Worm (Caenorhabditis elegans) whole organism, L4 larva: ENCODE data around the gene C10A4.9.

Experiments
- F37D6.2 ChIP-seq: sonication (generic microtip); optimal IDR thresholded peaks from 2 replicates; lab custom pipeline; 2016; ENCODE audit warnings: mild to moderate bottlenecking, missing genetic modification characterization, missing compliant biosample characterization
- T26A8.4 ChIP-seq: fragments of 200-800 bp; sonication (Bioruptor generic); IDR thresholded peaks from 2 replicates; pipeline ENCODE4 v1.3.6; 2022; ENCODE audit warnings: missing genetic modification characterization, missing compliant biosample characterization
- Y5F2A.4 ChIP-seq: fragments of 200-800 bp; sonication (Bioruptor generic); optimal IDR thresholded peaks from 2 replicates; lab custom pipeline; 2018; ENCODE audit warnings: mild to moderate bottlenecking, missing genetic modification characterization, missing compliant biosample characterization
- Y75B8A.6 ChIP-seq: fragments of 200-800 bp; sonication (Bioruptor generic); IDR thresholded peaks from 2 replicates; pipeline ENCODE4 v1.3.6; 2022; ENCODE audit warnings: missing genetic modification reagents, missing genetic modification characterization, missing compliant biosample characterization
- aha-1 ChIP-seq: fragments of 150-350 bp; peaks from one replicate; lab custom pipeline; 2014; ENCODE audit warnings: missing biosample characterization, missing genetic modification characterization
- aly-2 ChIP-seq: sonication (generic microtip); optimal IDR thresholded peaks from 2 replicates; lab custom pipeline; 2018; ENCODE audit warnings: missing biosample characterization, missing genetic modification characterization
- ceh-32 ChIP-seq: sonication (generic microtip); optimal IDR thresholded peaks from 2 replicates; lab custom pipeline; 2016; ENCODE audit warnings: mild to moderate bottlenecking, missing genetic modification characterization, missing compliant biosample characterization; ENCODE audit not compliant: poor library complexity
- ceh-44 ChIP-seq: fragments of 200-800 bp; sonication (Bioruptor generic); IDR thresholded peaks from 2 replicates; pipeline ENCODE4 v1.3.6; 2022; ENCODE audit warnings: missing genetic modification reagents, missing genetic modification characterization, missing compliant biosample characterization
- ceh-62 ChIP-seq: sonication (generic microtip); optimal IDR thresholded peaks from 2 replicates; lab custom pipeline; 2017; ENCODE audit warnings: missing biosample characterization, missing genetic modification characterization
- ceh-82 ChIP-seq: sonication (generic microtip); optimal IDR thresholded peaks from 2 replicates; lab custom pipeline; 2017; ENCODE audit warnings: missing biosample characterization, missing genetic modification characterization
- ces-1 ChIP-seq: fragments of 150-350 bp; sonication (generic microtip); optimal IDR thresholded peaks from 4 replicates; lab custom pipeline; 2014; ENCODE audit warnings: missing biosample characterization, missing genetic modification reagents, missing genetic modification characterization
- cey-2 ChIP-seq: sonication (generic microtip); optimal IDR thresholded peaks from 3 replicates; lab custom pipeline; 2017; ENCODE audit warnings: missing genetic modification characterization, mild to moderate bottlenecking, missing compliant biosample characterization, antibody characterized with exemption, borderline replicate concordance; ENCODE audit not compliant: insufficient read depth
- daf-19 ChIP-seq: fragments of 200-800 bp; sonication (Bioruptor generic); conservative IDR thresholded peaks from 2 replicates; pipeline ENCODE4 v1.3.6; 2022; ENCODE audit warnings: missing genetic modification characterization, missing compliant biosample characterization
- dmd-6 ChIP-seq: fragments of 200-800 bp; sonication (Bioruptor generic); IDR thresholded peaks from 2 replicates; pipeline ENCODE4 v1.3.6; 2022; ENCODE audit warnings: missing genetic modification reagents, missing genetic modification characterization, missing compliant biosample characterization
- dmd-8 ChIP-seq: fragments of 200-800 bp; sonication (Bioruptor generic); IDR thresholded peaks from 2 replicates; pipeline ENCODE4 v1.3.6; 2022; ENCODE audit warnings: missing genetic modification characterization, missing compliant biosample characterization
- dpl-1 ChIP-seq: fragments of 150-350 bp; optimal IDR thresholded peaks from 2 replicates; lab custom pipeline; 2014; ENCODE audit warnings: missing biosample characterization, missing genetic modification reagents, missing genetic modification characterization
- dve-1 ChIP-seq: sonication (generic microtip); optimal IDR thresholded peaks from 2 replicates; lab custom pipeline; 2017; ENCODE audit warnings: antibody characterized with exemption, mild to moderate bottlenecking, missing genetic modification characterization, missing compliant biosample characterization; ENCODE audit not compliant: insufficient read depth
- egl-27 ChIP-seq: sonication (generic microtip); optimal IDR thresholded peaks from 3 replicates; lab custom pipeline; 2017; ENCODE audit warnings: missing biosample characterization, missing genetic modification reagents, missing genetic modification characterization
- fos-1 ChIP-seq: fragments of 150-350 bp; optimal IDR thresholded peaks from 2 replicates; lab custom pipeline; 2014; ENCODE audit warnings: missing biosample characterization, missing genetic modification characterization
- hlh-11 ChIP-seq: fragments of 200-800 bp; sonication (Bioruptor generic); optimal IDR thresholded peaks from 2 replicates; lab custom pipeline; 2018; ENCODE audit warnings: mild to moderate bottlenecking, missing genetic modification characterization, missing compliant biosample characterization
- hlh-30 ChIP-seq: sonication (generic microtip); optimal IDR thresholded peaks from 2 replicates; lab custom pipeline; 2017; ENCODE audit warnings: antibody characterized with exemption, mild to moderate bottlenecking, missing genetic modification characterization, missing compliant biosample characterization; ENCODE audit not compliant: insufficient read depth
- lim-7 ChIP-seq: fragments of 200-800 bp; sonication (Bioruptor generic); IDR thresholded peaks from 2 replicates; pipeline ENCODE4 v1.3.6; 2022; ENCODE audit warnings: missing genetic modification characterization, missing compliant biosample characterization
- lin-13 ChIP-seq: fragments of 150-350 bp; optimal IDR thresholded peaks from 2 replicates; lab custom pipeline; 2014; ENCODE audit warnings: missing biosample characterization, missing genetic modification reagents, missing genetic modification characterization
- lin-29 ChIP-seq: fragments of 200-800 bp; sonication (Bioruptor generic); IDR thresholded peaks from 2 replicates; pipeline ENCODE4 v1.3.6; 2022; ENCODE audit warnings: missing genetic modification reagents, missing genetic modification characterization, missing compliant biosample characterization
- lsy-2 ChIP-seq, 2 experiments: fragments of 150-350 bp in 1 of 2; sonication (generic microtip) in 1 of 2; optimal IDR thresholded peaks; 2 replicates each; lab custom pipeline; 2014 to 2017; ENCODE audit warnings: missing biosample characterization in 2 of 2, missing genetic modification characterization in 2 of 2
- madf-9 ChIP-seq: fragments of 200-800 bp; sonication (Bioruptor generic); conservative IDR thresholded peaks from 2 replicates; pipeline ENCODE4 v1.3.6; 2022; ENCODE audit warnings: missing genetic modification reagents, missing genetic modification characterization, missing compliant biosample characterization
- mdl-1 ChIP-seq, 2 experiments: fragments of 150-350 bp in 1 of 2; sonication (generic microtip) in 1 of 2; optimal IDR thresholded peaks; 2 replicates each; lab custom pipeline; 2014 to 2017; ENCODE audit warnings: missing biosample characterization in 2 of 2, missing genetic modification characterization in 2 of 2
- mep-1 ChIP-seq: fragments of 150-350 bp; sonication (generic microtip); optimal IDR thresholded peaks from 3 replicates; lab custom pipeline; 2014; ENCODE audit warnings: missing biosample characterization, missing genetic modification characterization
- mes-2 ChIP-seq: sonication (generic microtip); optimal IDR thresholded peaks from 2 replicates; lab custom pipeline; 2016; ENCODE audit warnings: missing genotype, mild to moderate bottlenecking, missing genetic modification characterization, missing compliant biosample characterization; ENCODE audit not compliant: poor library complexity, severe bottlenecking
- nhr-11 ChIP-seq: fragments of 150-350 bp; optimal IDR thresholded peaks from 2 replicates; lab custom pipeline; 2014; ENCODE audit warnings: missing biosample characterization, missing genetic modification characterization
- nhr-25 ChIP-seq: sonication (generic microtip); optimal IDR thresholded peaks from 2 replicates; lab custom pipeline; 2017; ENCODE audit warnings: missing genetic modification characterization, mild to moderate bottlenecking, missing compliant biosample characterization, antibody characterized with exemption, moderate library complexity, borderline replicate concordance; ENCODE audit not compliant: insufficient read depth
- nhr-28 ChIP-seq: fragments of 150-350 bp; optimal IDR thresholded peaks from 2 replicates; lab custom pipeline; 2014; ENCODE audit warnings: missing biosample characterization, missing genetic modification characterization
- pha-4 ChIP-seq, 2 experiments: fragments of 150-350 bp in 1 of 2; fragments of 200-800 bp in 1 of 2; sonication (Bioruptor generic) in 1 of 2; IDR thresholded peaks in 1 of 2; optimal IDR thresholded peaks in 1 of 2; 2 replicates each; pipeline versions ENCODE4 v1.3.6 to Lab custom; 2014 to 2022; ENCODE audit warnings: missing genetic modification characterization in 2 of 2, missing genetic modification reagents in 2 of 2, missing biosample characterization in 1 of 2, missing compliant biosample characterization in 1 of 2
- skn-1 ChIP-seq: fragments of 150-350 bp; optimal IDR thresholded peaks from 2 replicates; lab custom pipeline; 2014; ENCODE audit warnings: missing biosample characterization, missing genetic modification characterization
- tag-97 ChIP-seq: fragments of 200-800 bp; sonication (Bioruptor generic); IDR thresholded peaks from 2 replicates; pipeline ENCODE4 v1.3.6; 2022; ENCODE audit warnings: missing genetic modification characterization, missing compliant biosample characterization
- zip-11 ChIP-seq: fragments of 200-800 bp; sonication (Bioruptor generic); IDR thresholded peaks from 2 replicates; pipeline ENCODE4 v1.3.6; 2022; ENCODE audit warnings: missing genetic modification characterization, missing compliant biosample characterization
- ztf-7 ChIP-seq: fragments of 150-350 bp; optimal IDR thresholded peaks from 2 replicates; lab custom pipeline; 2014; ENCODE audit warnings: missing biosample characterization, missing genetic modification characterization

Gene C10A4.9

ce11 chrX:7424813-7425212 lies 4.1 kb downstream of the C10A4.9 start, which contains the start of gene mnm-2:
TSS of gene mnm-2 (minus strand) at chrX:7424913.
- TF ChIP-seq hlh-11 (tag; lab: Kevin White, UChicago) = no peak
- TF ChIP-seq mep-1 = no peak
- TF ChIP-seq dve-1 (tag; lab: Kevin White, UChicago) = no peak
- TF ChIP-seq zip-11 = no peak
- TF ChIP-seq lin-13 (GFP tag; lab: Kevin White, UChicago) = no peak
- no peak for TF ChIP-seq daf-19 (GFP tag; lab: Robert Waterston, UW)
- no peak for TF ChIP-seq ceh-62 (tag; lab: Kevin White, UChicago)
- no peak for TF ChIP-seq ces-1 (GFP tag; lab: Kevin White, UChicago)
- TF ChIP-seq ceh-32 (tag; lab: Kevin White, UChicago) = no peak
- TF ChIP-seq mes-2 (tag; lab: Kevin White, UChicago) = no peak
- no peak for TF ChIP-seq cey-2 (tag; lab: Kevin White, UChicago)
- TF ChIP-seq F37D6.2 (tag; lab: Kevin White, UChicago) = no peak
- no peak for TF ChIP-seq dpl-1 (GFP tag; lab: Kevin White, UChicago)
- no peak for TF ChIP-seq Y5F2A.4 (GFP tag; lab: Kevin White, UChicago)
- no peak for TF ChIP-seq tag-97 (GFP tag; lab: Robert Waterston, UW)
- TF ChIP-seq madf-9 = no peak
- no peak for TF ChIP-seq skn-1 (tag; lab: Kevin White, UChicago)
- TF ChIP-seq, all 104 proteins: peak for 0

DNA sequence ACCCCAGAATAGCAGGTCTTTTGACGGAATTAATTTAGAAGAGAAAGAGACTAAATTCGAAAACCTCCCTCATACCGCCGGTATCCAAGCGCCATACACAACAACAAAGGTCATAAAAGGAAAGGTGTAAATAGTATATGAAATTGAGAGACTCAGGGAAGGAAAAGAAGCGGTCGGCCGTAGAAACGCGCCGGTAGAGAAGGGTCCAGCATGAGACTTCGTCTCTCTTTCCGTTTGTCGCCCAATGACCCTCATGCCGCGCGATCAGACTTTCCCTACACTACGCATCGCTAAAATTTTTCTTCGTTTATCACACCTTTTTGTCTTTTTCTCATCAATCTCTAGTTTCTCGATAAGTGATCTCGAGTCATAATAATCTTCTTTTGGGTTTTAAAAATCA lies 9.8 kb downstream of the C10A4.9 start:
- TF ChIP-seq hlh-30 (peak; percentile 45), nhr-25 (tag; lab: Kevin White, UChicago) (peak; percentile 38), hlh-11 (tag; lab: Kevin White, UChicago) (peak; percentile 20), nhr-28 (tag; lab: Kevin White, UChicago) (peak; percentile 42), lin-29 (GFP tag; lab: Robert Waterston, UW) (no peak)

DNA sequence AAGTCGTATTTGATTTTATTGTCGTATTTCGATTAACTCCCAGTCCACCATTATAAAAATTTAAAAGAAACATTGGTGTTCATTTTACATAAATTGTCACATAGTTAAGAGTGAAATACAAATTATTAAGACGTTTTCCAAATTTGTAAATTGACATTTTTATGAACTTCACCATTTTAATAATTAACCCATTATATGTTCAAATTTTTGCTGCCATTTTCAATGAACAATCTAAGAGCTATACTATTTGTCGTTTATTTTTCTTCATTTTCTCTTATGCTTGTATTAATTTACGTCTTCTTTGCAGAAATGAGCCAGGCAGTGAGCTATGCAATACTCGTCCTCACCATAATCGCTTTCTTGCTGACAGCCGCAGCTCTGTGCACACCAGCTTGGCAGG lies 10.5 kb downstream of the C10A4.9 start, which contains the start of gene clc-2:
clc-2 (plus strand) TSS at position 301 of the 400 bp plus-strand sequence.
- no peak for TF ChIP-seq Y75B8A.6 (GFP tag; lab: Robert Waterston, UW)
- no peak for TF ChIP-seq fos-1 (tag; lab: Kevin White, UChicago)
- TF ChIP-seq dmd-6 (GFP tag; lab: Robert Waterston, UW) = no peak
- TF ChIP-seq pha-4 (GFP tag; IDR thresholded peaks at IDR 0.05; lab: Robert Waterston, UW) = no peak
- TF ChIP-seq pha-4 (tag; optimal IDR thresholded peaks at IDR 0.05; lab: Kevin White, UChicago) = no peak
- TF ChIP-seq ceh-44 (GFP tag; lab: Robert Waterston, UW) = no peak
- TF ChIP-seq nhr-11 (tag; lab: Kevin White, UChicago) = no peak
- TF ChIP-seq ztf-7 = no peak
- TF ChIP-seq ces-1 (GFP tag; lab: Kevin White, UChicago) = no peak
- TF ChIP-seq aha-1 = no peak
- no peak for TF ChIP-seq mdl-1 (tag; optimal IDR thresholded peaks at IDR 0.05; lab: Kevin White, UChicago)
- TF ChIP-seq dpl-1 (GFP tag; lab: Kevin White, UChicago) = no peak
- TF ChIP-seq lsy-2 (tag; optimal IDR thresholded peaks at IDR 0.05; lab: Kevin White, UChicago) = no peak
- no peak for TF ChIP-seq egl-27 (tag; lab: Kevin White, UChicago)
- TF ChIP-seq dmd-8 = no peak
- no peak for TF ChIP-seq hlh-11 (tag; lab: Kevin White, UChicago)
- no peak for TF ChIP-seq aly-2 (tag; lab: Kevin White, UChicago)

ce11 chrX:7433269-7433668 lies 12.6 kb downstream of the C10A4.9 start, which contains the start of gene clc-5:
TSS of gene clc-5 (plus strand) at chrX:7433569.
- TF ChIP-seq zip-11 (no peak), T26A8.4 (GFP tag; lab: Robert Waterston, UW) (no peak), aly-2 (tag; lab: Kevin White, UChicago) (no peak), lim-7 (no peak), ceh-82 (tag; lab: Kevin White, UChicago) (no peak)
